Worm (Caenorhabditis elegans) whole organism, L1 larva: Measurements from ENCODE around the gene VW02B12L.2.

Experiments used
- C04F5.9 ChIP-seq: sonication (generic microtip); optimal IDR thresholded peaks from 2 replicates; lab custom pipeline; 2016; ENCODE audit warnings: missing genetic modification characterization, missing compliant biosample characterization
- C16A3.4 ChIP-seq: fragments of 150-350 bp; optimal IDR thresholded peaks from 2 replicates; lab custom pipeline; 2014; ENCODE audit warnings: missing biosample characterization, missing genetic modification characterization
- C34B4.2 ChIP-seq: sonication (generic microtip); optimal IDR thresholded peaks from 2 replicates; lab custom pipeline; 2017; ENCODE audit warnings: mild to moderate bottlenecking, missing genetic modification characterization, missing compliant biosample characterization
- alr-1 ChIP-seq: fragments of 200-800 bp; sonication (Bioruptor generic); optimal IDR thresholded peaks from 2 replicates; lab custom pipeline; 2018; ENCODE audit warnings: borderline replicate concordance, mild to moderate bottlenecking, missing genetic modification characterization, missing compliant biosample characterization
- blmp-1 ChIP-seq: fragments of 150-350 bp; optimal IDR thresholded peaks from 2 replicates; lab custom pipeline; 2014; ENCODE audit warnings: missing biosample characterization, missing genetic modification characterization
- ceh-63 ChIP-seq: fragments of 200-800 bp; sonication (Bioruptor generic); optimal IDR thresholded peaks from 2 replicates; lab custom pipeline; 2018; ENCODE audit warnings: mild to moderate bottlenecking, missing genetic modification characterization, missing compliant biosample characterization
- ceh-8 ChIP-seq: fragments of 200-800 bp; sonication (Bioruptor generic); optimal IDR thresholded peaks from 2 replicates; lab custom pipeline; 2018; ENCODE audit warnings: mild to moderate bottlenecking, missing genetic modification characterization, moderate library complexity, missing compliant biosample characterization
- ceh-88 ChIP-seq: fragments of 200-800 bp; sonication (Bioruptor generic); IDR thresholded peaks from 2 replicates; pipeline ENCODE4 v1.3.6; 2022; ENCODE audit warnings: missing genetic modification characterization, missing compliant biosample characterization
- ceh-90 ChIP-seq: sonication (generic microtip); optimal IDR thresholded peaks from 2 replicates; lab custom pipeline; 2016; ENCODE audit warnings: missing genetic modification characterization, missing compliant biosample characterization
- dpl-1 ChIP-seq, 3 experiments: fragments of 150-350 bp in 2 of 3; sonication (generic microtip) in 1 of 3; optimal IDR thresholded peaks; 2 replicates each; lab custom pipeline; 2014 to 2017; ENCODE audit warnings: missing biosample characterization in 3 of 3, missing genetic modification characterization in 3 of 3, missing genetic modification reagents in 3 of 3
- dsc-1 ChIP-seq: sonication (generic microtip); optimal IDR thresholded peaks from 2 replicates; lab custom pipeline; 2016; ENCODE audit warnings: mild to moderate bottlenecking, missing genetic modification characterization, missing compliant biosample characterization
- efl-3 ChIP-seq: fragments of 200-800 bp; sonication (Bioruptor generic); optimal IDR thresholded peaks from 2 replicates; lab custom pipeline; 2018; ENCODE audit warnings: mild to moderate bottlenecking, missing genetic modification characterization, missing compliant biosample characterization
- egl-13 ChIP-seq: sonication (generic microtip); optimal IDR thresholded peaks from 2 replicates; lab custom pipeline; 2016; ENCODE audit warnings: missing genotype, missing genetic modification reagents, missing genetic modification characterization, missing compliant biosample characterization
- elt-2 ChIP-seq: sonication (generic microtip); optimal IDR thresholded peaks from 2 replicates; lab custom pipeline; 2016; ENCODE audit warnings: missing genetic modification characterization, mild to moderate bottlenecking, inconsistent platforms, missing compliant biosample characterization, missing genetic modification reagents
- fkh-10 ChIP-seq: sonication (generic microtip); optimal IDR thresholded peaks from 2 replicates; lab custom pipeline; 2017; ENCODE audit warnings: missing biosample characterization, missing genetic modification reagents, missing genetic modification characterization
- fkh-8 ChIP-seq: sonication (generic microtip); optimal IDR thresholded peaks from 2 replicates; lab custom pipeline; 2016; ENCODE audit warnings: mild to moderate bottlenecking, missing genetic modification characterization, missing compliant biosample characterization
- grh-1 ChIP-seq: fragments of 200-800 bp; sonication (Bioruptor generic); IDR thresholded peaks from 2 replicates; pipeline ENCODE4 v1.3.6; 2022; ENCODE audit warnings: missing genetic modification reagents, missing genetic modification characterization, missing compliant biosample characterization
- hlh-4 ChIP-seq: sonication (generic microtip); optimal IDR thresholded peaks from 2 replicates; lab custom pipeline; 2016; ENCODE audit warnings: mild to moderate bottlenecking, missing genetic modification characterization, missing compliant biosample characterization
- hpl-2 ChIP-seq: fragments of 150-350 bp; optimal IDR thresholded peaks from 2 replicates; lab custom pipeline; 2014; ENCODE audit warnings: missing biosample characterization, missing genetic modification reagents, missing genetic modification characterization
- isw-1 ChIP-seq: fragments of 200-800 bp; sonication (Bioruptor generic); IDR thresholded peaks from 2 replicates; pipeline ENCODE4 v1.3.6; 2022; ENCODE audit warnings: missing genetic modification characterization, missing compliant biosample characterization
- lin-14 ChIP-seq: fragments of 200-800 bp; sonication (Bioruptor generic); optimal IDR thresholded peaks from 2 replicates; lab custom pipeline; 2018; ENCODE audit warnings: mild to moderate bottlenecking, missing genetic modification characterization, moderate library complexity, missing compliant biosample characterization
- lin-15B ChIP-seq: fragments of 150-350 bp; sonication (generic microtip); optimal IDR thresholded peaks from 3 replicates; lab custom pipeline; 2014; ENCODE audit warnings: missing biosample characterization, missing genetic modification characterization
- lin-39 ChIP-seq: fragments of 150-350 bp; optimal IDR thresholded peaks from 2 replicates; lab custom pipeline; 2014; ENCODE audit warnings: missing biosample characterization, missing genetic modification reagents, missing genetic modification characterization
- lir-3 ChIP-seq: sonication (generic microtip); optimal IDR thresholded peaks from 2 replicates; lab custom pipeline; 2016; ENCODE audit warnings: mild to moderate bottlenecking, missing genetic modification characterization, moderate library complexity, missing compliant biosample characterization; ENCODE audit not compliant: poor library complexity
- lsy-2 ChIP-seq, 2 experiments: fragments of 150-350 bp; optimal IDR thresholded peaks; 2 replicates each; lab custom pipeline; 2014; ENCODE audit warnings: missing biosample characterization in 2 of 2, missing genetic modification characterization in 2 of 2
- mab-9 ChIP-seq: fragments of 200-800 bp; sonication (Bioruptor generic); IDR thresholded peaks from 2 replicates; pipeline ENCODE4 v1.3.6; 2022; ENCODE audit warnings: missing genetic modification reagents, missing genetic modification characterization, missing compliant biosample characterization
- mdl-1 ChIP-seq, 2 experiments: fragments of 150-350 bp; optimal IDR thresholded peaks; 2 replicates each; lab custom pipeline; 2014 to 2017; ENCODE audit warnings: missing biosample characterization in 2 of 2, missing genetic modification characterization in 2 of 2, inconsistent platforms in 1 of 2
- nhr-12 ChIP-seq: sonication (generic microtip); optimal IDR thresholded peaks from 2 replicates; lab custom pipeline; 2017; ENCODE audit warnings: missing biosample characterization, missing genetic modification characterization
- nhr-19 ChIP-seq: fragments of 200-800 bp; sonication (Bioruptor generic); conservative IDR thresholded peaks from 2 replicates; pipeline ENCODE4 v1.3.6; 2022; ENCODE audit warnings: missing genetic modification characterization, missing compliant biosample characterization
- nhr-28 ChIP-seq: fragments of 150-350 bp; optimal IDR thresholded peaks from 2 replicates; lab custom pipeline; 2014; ENCODE audit warnings: missing biosample characterization, missing genetic modification characterization
- nhr-47 ChIP-seq: sonication (generic microtip); optimal IDR thresholded peaks from 2 replicates; lab custom pipeline; 2016; ENCODE audit warnings: mild to moderate bottlenecking, missing genetic modification characterization, moderate library complexity, missing compliant biosample characterization
- nhr-77 ChIP-seq: fragments of 150-350 bp; optimal IDR thresholded peaks from 2 replicates; lab custom pipeline; 2014; ENCODE audit warnings: missing biosample characterization, missing genetic modification characterization
- nhr-85 ChIP-seq: sonication (generic microtip); peaks from one replicate; lab custom pipeline; 2016; ENCODE audit warnings: missing genetic modification characterization, inconsistent platforms, missing compliant biosample characterization
- pag-3 ChIP-seq: sonication (generic microtip); optimal IDR thresholded peaks from 2 replicates; lab custom pipeline; 2017; ENCODE audit warnings: missing genetic modification characterization, mild to moderate bottlenecking, missing compliant biosample characterization, antibody characterized with exemption, borderline replicate concordance; ENCODE audit not compliant: insufficient read depth
- pax-3 ChIP-seq: fragments of 200-800 bp; sonication (Bioruptor generic); optimal IDR thresholded peaks from 2 replicates; lab custom pipeline; 2018; ENCODE audit warnings: mild to moderate bottlenecking, missing genetic modification characterization, moderate library complexity, missing compliant biosample characterization
- pqm-1 ChIP-seq: sonication (generic microtip); optimal IDR thresholded peaks from 3 replicates; lab custom pipeline; 2017; ENCODE audit warnings: missing biosample characterization, missing genetic modification characterization
- rnt-1 ChIP-seq: sonication (generic microtip); optimal IDR thresholded peaks from 2 replicates; lab custom pipeline; 2016; ENCODE audit warnings: mild to moderate bottlenecking, missing genetic modification characterization, moderate library complexity, missing compliant biosample characterization
- skn-1 ChIP-seq: fragments of 150-350 bp; optimal IDR thresholded peaks from 2 replicates; lab custom pipeline; 2014; ENCODE audit warnings: missing biosample characterization, missing genetic modification characterization
- snpc-4 ChIP-seq: fragments of 150-350 bp; optimal IDR thresholded peaks from 2 replicates; lab custom pipeline; 2014; ENCODE audit warnings: missing biosample characterization, missing genetic modification characterization
- snu-23 ChIP-seq: sonication (generic microtip); optimal IDR thresholded peaks from 2 replicates; lab custom pipeline; 2016; ENCODE audit warnings: missing genetic modification characterization, missing compliant biosample characterization
- sox-4 ChIP-seq: sonication (generic microtip); optimal IDR thresholded peaks from 2 replicates; lab custom pipeline; 2016; ENCODE audit warnings: missing genetic modification characterization, missing compliant biosample characterization
- sptf-1 ChIP-seq: fragments of 150-350 bp; optimal IDR thresholded peaks from 2 replicates; lab custom pipeline; 2014; ENCODE audit warnings: missing biosample characterization, missing genetic modification characterization
- swsn-7 ChIP-seq: sonication (generic microtip); optimal IDR thresholded peaks from 2 replicates; lab custom pipeline; 2016; ENCODE audit warnings: missing genetic modification characterization, missing compliant biosample characterization
- tbx-2 ChIP-seq: sonication (generic microtip); optimal IDR thresholded peaks from 2 replicates; lab custom pipeline; 2016; ENCODE audit warnings: missing genetic modification characterization, missing compliant biosample characterization
- tlp-1 ChIP-seq: fragments of 150-350 bp; optimal IDR thresholded peaks from 2 replicates; lab custom pipeline; 2014; ENCODE audit warnings: missing biosample characterization, missing genetic modification characterization
- unc-130 ChIP-seq: fragments of 150-350 bp; optimal IDR thresholded peaks from 2 replicates; lab custom pipeline; 2017; ENCODE audit warnings: missing biosample characterization, missing genetic modification characterization, inconsistent platforms
- unc-86 ChIP-seq: sonication (generic microtip); optimal IDR thresholded peaks from 2 replicates; lab custom pipeline; 2016; ENCODE audit warnings: missing genetic modification characterization, missing compliant biosample characterization
- unc-98 ChIP-seq: fragments of 200-800 bp; sonication (Bioruptor generic); IDR thresholded peaks from 2 replicates; pipeline ENCODE4 v1.3.6; 2022; ENCODE audit warnings: missing genetic modification characterization, missing compliant biosample characterization
- ztf-11 ChIP-seq, 2 experiments: sonication (generic microtip); optimal IDR thresholded peaks; 2 replicates each; lab custom pipeline; 2016 to 2017; ENCODE audit warnings: missing genetic modification characterization in 2 of 2, missing biosample characterization in 1 of 2, missing compliant biosample characterization in 1 of 2
- ztf-4 ChIP-seq: fragments of 150-350 bp; optimal IDR thresholded peaks from 2 replicates; lab custom pipeline; 2014; ENCODE audit warnings: missing biosample characterization, missing genetic modification characterization

VW02B12L.2 gene

DNA sequence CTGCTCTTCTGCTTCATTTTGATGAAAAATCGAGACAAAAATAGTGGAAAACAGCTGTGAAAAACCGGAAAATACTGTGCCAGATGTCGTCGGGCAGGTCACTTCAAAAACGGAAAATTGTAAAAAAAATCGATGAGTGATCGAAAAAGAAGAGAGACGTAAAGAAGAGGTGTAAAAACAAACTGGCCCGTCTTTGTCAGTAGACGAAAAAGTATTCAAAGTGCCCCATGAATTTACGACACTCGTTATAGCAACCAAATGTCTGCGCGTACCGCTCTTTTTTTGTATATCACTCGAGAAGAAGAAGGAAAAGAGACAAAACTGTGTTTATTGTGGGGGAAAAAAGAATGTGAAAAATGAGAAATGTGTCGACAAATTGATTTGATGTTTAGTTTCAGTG, 45.1 kb upstream of the VW02B12L.2 start, which contains the start of gene twk-5:
TSS of gene twk-5 (minus strand) at position 101 of the 400 bp plus-strand sequence.
- TF ChIP-seq nhr-47 (no peak), lin-14 (GFP tag; lab: Kevin White, UChicago) (peak; percentile 17), swsn-7 (tag; lab: Kevin White, UChicago) (no peak), snu-23 (peak; percentile 4), lsy-2 (tag; optimal IDR thresholded peaks at IDR 0.05; lab: Kevin White, UChicago) (peak in 1 of 2 experiments; percentile 7), grh-1 (GFP tag; lab: Robert Waterston, UW) (no peak), nhr-85 (peak; percentile 67), nhr-77 (no peak), tlp-1 (tag; lab: Kevin White, UChicago) (no peak)
- TF ChIP-seq, all 84 proteins: peak for 4

DNA sequence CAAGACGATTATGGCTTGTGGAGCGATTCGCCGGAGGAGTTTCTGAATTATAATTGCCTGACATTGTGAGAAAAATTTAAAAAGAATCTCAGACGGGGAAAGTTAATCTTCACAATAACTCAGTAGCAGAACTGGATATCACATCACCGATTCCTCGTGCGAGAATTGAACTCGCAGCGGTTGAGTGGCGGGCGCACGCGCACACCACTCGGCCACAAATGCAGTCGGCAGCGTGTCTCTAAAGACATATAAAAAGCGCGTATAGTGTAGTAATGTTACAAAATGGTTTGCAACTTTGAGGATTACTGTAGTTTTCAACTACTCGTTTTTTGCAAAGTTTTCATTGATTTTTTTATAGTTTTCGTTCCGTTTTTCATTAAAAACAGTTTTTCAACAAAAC, 44.5 kb upstream of the VW02B12L.2 start:
- TF ChIP-seq lir-3 (tag; lab: Kevin White, UChicago) (peak; percentile 82), ceh-63 (no peak), tlp-1 (tag; lab: Kevin White, UChicago) (no peak), nhr-19 (GFP tag; lab: Robert Waterston, UW) (peak; percentile 76), sox-4 (tag; lab: Kevin White, UChicago) (no peak), rnt-1 (tag; lab: Kevin White, UChicago) (peak; percentile 79), dpl-1 (GFP tag; optimal IDR thresholded peaks at IDR 0.05; lab: Kevin White, UChicago) (peak; percentile 19 to 61 (median 59)), unc-98 (no peak), isw-1 (GFP tag; lab: Robert Waterston, UW) (no peak), nhr-28 (tag; lab: Kevin White, UChicago) (no peak), skn-1 (tag; lab: Kevin White, UChicago) (peak; percentile 41), hlh-4 (no peak), lin-15B (tag; lab: Kevin White, UChicago) (peak; percentile 37), tbx-2 (peak; percentile 54), egl-13 (tag; lab: Kevin White, UChicago) (peak; percentile 19), ceh-90 (tag; lab: Kevin White, UChicago) (no peak), alr-1 (no peak), hpl-2 (GFP tag; lab: Kevin White, UChicago) (no peak), unc-130 (tag; lab: Kevin White, UChicago) (peak; percentile 73), ceh-88 (peak; percentile 60), pag-3 (tag; lab: Kevin White, UChicago) (no peak), blmp-1 (tag; lab: Kevin White, UChicago) (no peak), elt-2 (tag; lab: Kevin White, UChicago) (peak; percentile 50), fkh-10 (GFP tag; lab: Kevin White, UChicago) (peak; percentile 40), nhr-85 (peak; percentile 79), efl-3 (no peak), pax-3 (tag; lab: Kevin White, UChicago) (no peak), sptf-1 (tag; lab: Kevin White, UChicago) (no peak), snpc-4 (tag; lab: Kevin White, UChicago) (peak; percentile 51), fkh-8 (tag; lab: Kevin White, UChicago) (peak; percentile 70), pqm-1 (tag; lab: Kevin White, UChicago) (no peak), swsn-7 (tag; lab: Kevin White, UChicago) (peak; percentile 70), mdl-1 (tag; optimal IDR thresholded peaks at IDR 0.05; lab: Kevin White, UChicago) (peak in 1 of 2 experiments; percentile 85), snu-23 (peak; percentile 85), ztf-4 (peak; percentile 14), dsc-1 (tag; lab: Kevin White, UChicago) (peak; percentile 62), ztf-11 (tag; optimal IDR thresholded peaks at IDR 0.05; lab: Kevin White, UChicago) (peak in 1 of 2 experiments; percentile 52), nhr-47 (peak; percentile 78), C04F5.9 (tag; lab: Kevin White, UChicago) (no peak), C34B4.2 (tag; lab: Kevin White, UChicago) (no peak), unc-86 (tag; lab: Kevin White, UChicago) (peak; percentile 16), nhr-12 (tag; lab: Kevin White, UChicago) (no peak), lsy-2 (tag; optimal IDR thresholded peaks at IDR 0.05; lab: Kevin White, UChicago) (peak; percentile 72 to 91), C16A3.4 (tag; lab: Kevin White, UChicago) (peak; percentile 83), ceh-8 (GFP tag; lab: Kevin White, UChicago) (no peak), lin-39 (tag; lab: Kevin White, UChicago) (no peak), mab-9 (GFP tag; lab: Robert Waterston, UW) (no peak)
